Fruit fly (Drosophila melanogaster): ENCODE measurements around the gene CG31373.

Gene CG31373

dm6 chr3R:10680825-10681681, 28.1 kb downstream of the CG31373 start, which contains the start of gene Phyhd1:
TSS of gene Phyhd1 (minus strand) at chr3R:10680925.
- TF ChIP-seq esn (GFP tag; optimal IDR thresholded peaks at IDR 0.05): peak; percentile 88
- TF ChIP-seq CG6792 (GFP tag; optimal IDR thresholded peaks at IDR 0.05): peak; percentile 88
- TF ChIP-seq CG11902 (GFP tag; optimal IDR thresholded peaks at IDR 0.05): peak; percentile 79
- peak; percentile 83 for TF ChIP-seq lz (GFP tag; optimal IDR thresholded peaks at IDR 0.05)
- TF ChIP-seq Eip93F (GFP tag; optimal IDR thresholded peaks at IDR 0.05): no peak
- TF ChIP-seq achi (GFP tag; optimal IDR thresholded peaks at IDR 0.05): peak; percentile 84
- peak; percentile 89 for TF ChIP-seq CG6163 (GFP tag; IDR thresholded peaks at IDR 0.05)
- peak; percentile 66 for TF ChIP-seq CG16779 (tag; optimal IDR thresholded peaks at IDR 0.05)
- TF ChIP-seq CG11294 (GFP tag; IDR thresholded peaks at IDR 0.05): peak; percentile 66
- TF ChIP-seq CG31627 (GFP tag; optimal IDR thresholded peaks at IDR 0.05): peak; percentile 89
- peak; percentile 54 for TF ChIP-seq CG6808 (GFP tag; optimal IDR thresholded peaks at IDR 0.05)
- peak; percentile 98 for TF ChIP-seq Eip78C (GFP tag)
- TF ChIP-seq CG8319 (GFP tag; optimal IDR thresholded peaks at IDR 0.05): peak; percentile 81
- TF ChIP-seq CG8119 (GFP tag; IDR thresholded peaks at IDR 0.05): peak; percentile 91
- peak; percentile 59 for TF ChIP-seq dsx (GFP tag; optimal IDR thresholded peaks at IDR 0.05; ENCODE audit: poor library complexity, severe bottlenecking)
- peak; percentile 85 for TF ChIP-seq CG10631 (GFP tag; optimal IDR thresholded peaks at IDR 0.05)
- peak; percentile 90 for TF ChIP-seq eg (GFP tag; IDR thresholded peaks at IDR 0.05)
- TF ChIP-seq Gug (GFP tag; IDR thresholded peaks at IDR 0.05): peak; percentile 74
- peak; percentile 87 for TF ChIP-seq Hr39 (GFP tag; optimal IDR thresholded peaks at IDR 0.05)
- peak; percentile 87 for TF ChIP-seq Eip75B (GFP tag; optimal IDR thresholded peaks at IDR 0.05)
- no peak for TF ChIP-seq Hr38 (GFP tag; optimal IDR thresholded peaks at IDR 0.05)
- TF ChIP-seq Hr4 (GFP tag; optimal IDR thresholded peaks at IDR 0.05): peak; percentile 88
- TF ChIP-seq Lpt (GFP tag; optimal IDR thresholded peaks at IDR 0.05): peak; percentile 79
- TF ChIP-seq CG1621 (tag; optimal IDR thresholded peaks at IDR 0.05): peak; percentile 80
- peak; percentile 91 for TF ChIP-seq pdm3 (GFP tag; optimal IDR thresholded peaks at IDR 0.05)
- TF ChIP-seq CG6276 (GFP tag; optimal IDR thresholded peaks at IDR 0.05): peak; percentile 77
- peak; percentile 75 for TF ChIP-seq Ets96B (tag; optimal IDR thresholded peaks at IDR 0.05)
- peak; percentile 90 for TF ChIP-seq CG15336 (GFP tag; IDR thresholded peaks at IDR 0.05)
- peak; percentile 92 for TF ChIP-seq OdsH (GFP tag; optimal IDR thresholded peaks at IDR 0.05)
- peak; percentile 81 for TF ChIP-seq Sox102F (GFP tag; optimal IDR thresholded peaks at IDR 0.05)
- peak; percentile 32 for TF ChIP-seq fd85E (GFP tag; optimal IDR thresholded peaks at IDR 0.05)
- TF ChIP-seq spab (GFP tag; optimal IDR thresholded peaks at IDR 0.05): peak; percentile 59
- TF ChIP-seq CG3032 (tag; optimal IDR thresholded peaks at IDR 0.05): peak; percentile 68
- peak; percentile 89 for TF ChIP-seq acj6 (GFP tag; optimal IDR thresholded peaks at IDR 0.05)
- peak; percentile 85 for TF ChIP-seq topi (GFP tag; optimal IDR thresholded peaks at IDR 0.05)
- peak; percentile 67 for TF ChIP-seq CG7368 (GFP tag; optimal IDR thresholded peaks at IDR 0.05)
- TF ChIP-seq svp (GFP tag): peak; percentile 90
- peak; percentile 81 for TF ChIP-seq net (GFP tag; optimal IDR thresholded peaks at IDR 0.05)
- peak; percentile 78 for TF ChIP-seq CG4318 (GFP tag; optimal IDR thresholded peaks at IDR 0.05)
- peak; percentile 34 for TF ChIP-seq CG9139 (GFP tag; optimal IDR thresholded peaks at IDR 0.05)
- TF ChIP-seq dac (GFP tag; optimal IDR thresholded peaks at IDR 0.05): peak; percentile 67
- no peak for TF ChIP-seq CG6854 (GFP tag; optimal IDR thresholded peaks at IDR 0.05)
- peak; percentile 90 for TF ChIP-seq CG32006 (GFP tag; optimal IDR thresholded peaks at IDR 0.05)
- TF ChIP-seq Met (GFP tag; optimal IDR thresholded peaks at IDR 0.05): peak; percentile 79
- peak; percentile 82 for TF ChIP-seq vri (GFP tag; optimal IDR thresholded peaks at IDR 0.05)
- peak; percentile 55 to 57 for TF ChIP-seq ss (GFP tag; optimal IDR thresholded peaks at IDR 0.05)
- TF ChIP-seq Sox14 (GFP tag; optimal IDR thresholded peaks at IDR 0.05): peak; percentile 89
- TF ChIP-seq salr (GFP tag; optimal IDR thresholded peaks at IDR 0.05): peak; percentile 72 to 73
- TF ChIP-seq fd59A (GFP tag; optimal IDR thresholded peaks at IDR 0.05): peak; percentile 78
- peak; percentile 86 for TF ChIP-seq cyc (GFP tag; optimal IDR thresholded peaks at IDR 0.05)
